Worm (Caenorhabditis elegans): ENCODE results near the gene adal-1.

Gene adal-1

ce11 chrII:6926488-6926887, 33.0 kb upstream of the adal-1 start:
- peak; percentile 60 for TF ChIP-seq lin-39 (tag; optimal IDR thresholded peaks at IDR 0.05)
- TF ChIP-seq skn-1 (tag; optimal IDR thresholded peaks at IDR 0.05): peak; percentile 79
- peak; percentile 72 for TF ChIP-seq snpc-4 (tag; optimal IDR thresholded peaks at IDR 0.05)
- no peak for TF ChIP-seq nhr-28 (tag; optimal IDR thresholded peaks at IDR 0.05)
- peak; percentile 46 for TF ChIP-seq nhr-23 (tag; optimal IDR thresholded peaks at IDR 0.05)
- no peak for TF ChIP-seq nhr-43 (tag; optimal IDR thresholded peaks at IDR 0.05; ENCODE audit: poor library complexity, severe bottlenecking)
- TF ChIP-seq pha-4 (tag; optimal IDR thresholded peaks at IDR 0.05): peak; percentile 68
- peak; percentile 59 for TF ChIP-seq egl-27 (tag; optimal IDR thresholded peaks at IDR 0.05)
- TF ChIP-seq tbx-2 (tag; optimal IDR thresholded peaks at IDR 0.05): peak; percentile 48
- TF ChIP-seq fos-1 (tag; optimal IDR thresholded peaks at IDR 0.05): peak; percentile 37
- TF ChIP-seq nhr-76 (tag; optimal IDR thresholded peaks at IDR 0.05): no peak
- TF ChIP-seq lsy-12 (tag; optimal IDR thresholded peaks at IDR 0.05): peak; percentile 33
- TF ChIP-seq mdl-1 (tag; optimal IDR thresholded peaks at IDR 0.05): peak; percentile 62
- TF ChIP-seq daf-12 (tag; optimal IDR thresholded peaks at IDR 0.05): no peak
- no peak for TF ChIP-seq fkh-2 (tag; optimal IDR thresholded peaks at IDR 0.05)
- no peak for TF ChIP-seq egl-5 (tag; optimal IDR thresholded peaks at IDR 0.05)
- peak; percentile 38 for TF ChIP-seq lin-15B (tag; optimal IDR thresholded peaks at IDR 0.05)
- TF ChIP-seq jun-1 (tag; optimal IDR thresholded peaks at IDR 0.05): peak; percentile 88
- peak; percentile 6 for TF ChIP-seq unc-62 (GFP tag; optimal IDR thresholded peaks at IDR 0.05)
- peak; percentile 42 for TF ChIP-seq ceh-28 (tag; optimal IDR thresholded peaks at IDR 0.05)
- peak; percentile 92 for TF ChIP-seq elt-2 (tag; optimal IDR thresholded peaks at IDR 0.05)
- peak; percentile 79 for TF ChIP-seq nfya-1 (tag; optimal IDR thresholded peaks at IDR 0.05; ENCODE audit: insufficient read depth)
- no peak for TF ChIP-seq zag-1 (tag; optimal IDR thresholded peaks at IDR 0.05)
- TF ChIP-seq fkh-10 (GFP tag; optimal IDR thresholded peaks at IDR 0.05): peak; percentile 44
- TF ChIP-seq nhr-25 (tag; optimal IDR thresholded peaks at IDR 0.05): peak; percentile 37
- no peak for TF ChIP-seq sea-2 (GFP tag; optimal IDR thresholded peaks at IDR 0.05)
- TF ChIP-seq R02D3.7 (tag; optimal IDR thresholded peaks at IDR 0.05): peak; percentile 23
- peak; percentile 86 for TF ChIP-seq hmg-11 (tag; optimal IDR thresholded peaks at IDR 0.05)
- TF ChIP-seq pqm-1 (tag; optimal IDR thresholded peaks at IDR 0.05): peak; percentile 56

- TF ChIP-seq ZK546.5 (tag; optimal IDR thresholded peaks at IDR 0.05) (no peak), sea-2 (GFP tag; optimal IDR thresholded peaks at IDR 0.05) (no peak), nhr-67 (tag; optimal IDR thresholded peaks at IDR 0.05) (no peak), snpc-4 (tag; optimal IDR thresholded peaks at IDR 0.05) (no peak), fkh-2 (tag; optimal IDR thresholded peaks at IDR 0.05) (no peak)
Observed at ce11 chrII:6926054-6926453, 32.6 kb upstream of the adal-1 start.

ce11 chrII:6923792-6924191, 30.4 kb upstream of the adal-1 start:
- TF ChIP-seq fos-1 (tag; optimal IDR thresholded peaks at IDR 0.05) (no peak), ceh-9 (tag; optimal IDR thresholded peaks at IDR 0.05) (no peak), mdl-1 (tag; optimal IDR thresholded peaks at IDR 0.05) (no peak), sea-2 (GFP tag; optimal IDR thresholded peaks at IDR 0.05) (no peak), eor-1 (tag; optimal IDR thresholded peaks at IDR 0.05) (no peak), unc-39 (tag; optimal IDR thresholded peaks at IDR 0.05) (no peak), mml-1 (tag; optimal IDR thresholded peaks at IDR 0.05) (no peak), nhr-25 (tag; optimal IDR thresholded peaks at IDR 0.05) (no peak), nhr-67 (tag; optimal IDR thresholded peaks at IDR 0.05) (no peak), ztf-11 (tag; optimal IDR thresholded peaks at IDR 0.05) (no peak), snpc-4 (tag; optimal IDR thresholded peaks at IDR 0.05) (no peak)

ce11 chrII:6919363-6919851, 26.0 kb upstream of the adal-1 start, which contains the start of gene B0252.1:
Gene B0252.1, plus strand, starts transcription at chrII:6919680.
- TF ChIP-seq nhr-11 (tag; optimal IDR thresholded peaks at IDR 0.05): no peak
- peak; percentile 65 for TF ChIP-seq elt-2 (tag; optimal IDR thresholded peaks at IDR 0.05)
- TF ChIP-seq pqm-1 (tag; optimal IDR thresholded peaks at IDR 0.05): peak; percentile 26

Data from whole organism, L3 larva.